Worm (Caenorhabditis elegans): ENCODE results near the gene Y48A5A.1.

ce11 chrIV:1969353-1969752 lies 4.1 kb downstream of the Y48A5A.1 start, which contains the start of gene Y48A5A.3:
- no peak for TF ChIP-seq snpc-4 (tag; optimal IDR thresholded peaks at IDR 0.05)
- no peak for TF ChIP-seq nhr-12 (tag; optimal IDR thresholded peaks at IDR 0.05)
- TF ChIP-seq nhr-77 (tag; optimal IDR thresholded peaks at IDR 0.05): no peak
- no peak for TF ChIP-seq aly-2 (tag; optimal IDR thresholded peaks at IDR 0.05)
- no peak for TF ChIP-seq jun-1 (tag; optimal IDR thresholded peaks at IDR 0.05)
- TF ChIP-seq daf-12 (tag; optimal IDR thresholded peaks at IDR 0.05): no peak
- TF ChIP-seq sea-2 (GFP tag; optimal IDR thresholded peaks at IDR 0.05): no peak
- no peak for TF ChIP-seq unc-62 (GFP tag; optimal IDR thresholded peaks at IDR 0.05)

All from whole organism, L3 larva.